Fruit fly (Drosophila melanogaster) whole organism, embryonic: Measurements from ENCODE around the gene Adgf-D.

Experiments
- Abd-B ChIP-seq: fragments of 200-800 bp; sonication (Bioruptor generic); optimal IDR thresholded peaks from 2 replicates; lab custom pipeline; 2018; ENCODE audit warnings: missing biosample characterization, mild to moderate bottlenecking, missing genetic modification characterization, moderate library complexity
- Asciz ChIP-seq: fragments of 200-800 bp; sonication (Bioruptor generic); optimal IDR thresholded peaks from 2 replicates; lab custom pipeline; 2017; ENCODE audit warnings: missing biosample characterization, mild to moderate bottlenecking, missing genetic modification characterization, missing genetic modification reagents
- Bdp1 ChIP-seq: fragments of 200-800 bp; sonication (Bioruptor generic); optimal IDR thresholded peaks from 3 replicates; lab custom pipeline; 2016; ENCODE audit warnings: missing biosample characterization, missing genetic modification characterization
- CG1233 ChIP-seq: fragments of 200-800 bp; sonication (Bioruptor generic); optimal IDR thresholded peaks from 4 replicates; lab custom pipeline; 2018; ENCODE audit warnings: missing biosample characterization, mild to moderate bottlenecking, missing genetic modification characterization
- CG12769 ChIP-seq: fragments of 200-800 bp; sonication (Bioruptor generic); optimal IDR thresholded peaks from 2 replicates; lab custom pipeline; 2019; ENCODE audit warnings: missing biosample characterization, mild to moderate bottlenecking, missing genetic modification characterization, moderate library complexity
- CG13287 ChIP-seq: fragments of 200-800 bp; sonication (Bioruptor generic); IDR thresholded peaks from 2 replicates; pipeline ENCODE4 v1.3.6; 2022; ENCODE audit warnings: missing biosample characterization, missing genetic modification characterization; ENCODE audit not compliant: partially characterized antibody
- CG13894 ChIP-seq: fragments of 200-800 bp; sonication (Bioruptor generic); optimal IDR thresholded peaks from 3 replicates; lab custom pipeline; 2018; ENCODE audit warnings: missing biosample characterization, mild to moderate bottlenecking, missing genetic modification characterization, moderate library complexity
- CG15269 ChIP-seq: fragments of 200-800 bp; sonication (Bioruptor generic); optimal IDR thresholded peaks from 2 replicates; lab custom pipeline; 2018; ENCODE audit warnings: missing biosample characterization, mild to moderate bottlenecking, missing genetic modification characterization, moderate library complexity
- CG1529 ChIP-seq: fragments of 200-800 bp; sonication (Bioruptor generic); optimal IDR thresholded peaks from 3 replicates; lab custom pipeline; 2018; ENCODE audit warnings: missing biosample characterization, missing genetic modification characterization
- CG15479 ChIP-seq: fragments of 200-800 bp; sonication (Bioruptor generic); optimal IDR thresholded peaks from 3 replicates; lab custom pipeline; 2019; ENCODE audit warnings: missing biosample characterization, mild to moderate bottlenecking, missing genetic modification characterization, moderate library complexity
- CG1602 ChIP-seq: fragments of 200-800 bp; sonication (Bioruptor generic); optimal IDR thresholded peaks from 3 replicates; lab custom pipeline; 2016; ENCODE audit warnings: missing biosample characterization, missing genetic modification characterization
- CG16813 ChIP-seq: fragments of 200-800 bp; sonication (Bioruptor generic); IDR thresholded peaks from 3 replicates; pipeline ENCODE4 v1.3.6; 2022; ENCODE audit warnings: missing biosample characterization, missing genetic modification characterization; ENCODE audit not compliant: partially characterized antibody
- CG17328 ChIP-seq: fragments of 200-800 bp; sonication (Bioruptor generic); IDR thresholded peaks from 2 replicates; pipeline ENCODE4 v1.3.6; 2022; ENCODE audit warnings: missing biosample characterization, missing genetic modification characterization
- CG2678 ChIP-seq: fragments of 200-800 bp; sonication (Bioruptor generic); optimal IDR thresholded peaks from 3 replicates; lab custom pipeline; 2019; ENCODE audit warnings: missing biosample characterization, mild to moderate bottlenecking, missing genetic modification characterization, moderate library complexity
- CG30431 ChIP-seq: fragments of 200-800 bp; sonication (Bioruptor generic); optimal IDR thresholded peaks from 2 replicates; lab custom pipeline; 2017; ENCODE audit warnings: missing biosample characterization, missing genetic modification characterization
- CG3281 ChIP-seq: fragments of 200-800 bp; sonication (Bioruptor generic); optimal IDR thresholded peaks from 3 replicates; lab custom pipeline; 2017; ENCODE audit warnings: missing biosample characterization, mild to moderate bottlenecking, missing genetic modification characterization
- CG5245 ChIP-seq: fragments of 200-800 bp; sonication (Bioruptor generic); optimal IDR thresholded peaks from 3 replicates; lab custom pipeline; 2016; ENCODE audit warnings: missing biosample characterization, missing genetic modification characterization
- CG7271 ChIP-seq: fragments of 200-800 bp; sonication (Bioruptor generic); optimal IDR thresholded peaks from 2 replicates; lab custom pipeline; 2018; ENCODE audit warnings: missing biosample characterization, mild to moderate bottlenecking, missing genetic modification characterization, moderate library complexity
- CG7745 ChIP-seq: fragments of 200-800 bp; sonication (Bioruptor generic); optimal IDR thresholded peaks from 2 replicates; lab custom pipeline; 2018; ENCODE audit warnings: missing biosample characterization, mild to moderate bottlenecking, missing genetic modification characterization, moderate library complexity
- CG7839 ChIP-seq: fragments of 200-800 bp; sonication (Bioruptor generic); optimal IDR thresholded peaks from 3 replicates; lab custom pipeline; 2018; ENCODE audit warnings: missing biosample characterization, mild to moderate bottlenecking, missing genetic modification characterization, moderate library complexity
- CG9797 ChIP-seq: fragments of 200-800 bp; sonication (Bioruptor generic); optimal IDR thresholded peaks from 3 replicates; lab custom pipeline; 2018; ENCODE audit warnings: missing biosample characterization, mild to moderate bottlenecking, missing genetic modification characterization
- Doc2 ChIP-seq: fragments of 200-800 bp; sonication (Bioruptor generic); IDR thresholded peaks from 2 replicates; pipeline ENCODE4 v1.3.6; 2022; ENCODE audit warnings: missing biosample characterization, missing genetic modification characterization
- Drgx ChIP-seq: fragments of 200-800 bp; sonication (Bioruptor generic); IDR thresholded peaks from 2 replicates; pipeline ENCODE4 v1.3.6; 2022; ENCODE audit warnings: missing biosample characterization, missing genetic modification characterization
- Eip74EF ChIP-seq, 2 experiments: fragments of 200-800 bp in 1 of 2; fragments of >200 bp in 1 of 2; sonication (Bioruptor generic) in 1 of 2; optimal IDR thresholded peaks; 2 replicates each; lab custom pipeline; 2017 to 2019; ENCODE audit warnings: missing biosample characterization in 2 of 2, missing genetic modification characterization in 2 of 2, mild to moderate bottlenecking in 1 of 2, moderate library complexity in 1 of 2
- HmgZ ChIP-seq: fragments of 200-800 bp; sonication (Bioruptor generic); optimal IDR thresholded peaks from 2 replicates; lab custom pipeline; 2018; ENCODE audit warnings: missing biosample characterization, mild to moderate bottlenecking, missing genetic modification characterization
- NfI ChIP-seq: fragments of 200-800 bp; sonication (Bioruptor generic); optimal IDR thresholded peaks from 3 replicates; lab custom pipeline; 2018; ENCODE audit warnings: missing biosample characterization, mild to moderate bottlenecking, missing genetic modification characterization, moderate library complexity
- Six4 ChIP-seq: fragments of 200-800 bp; sonication (Bioruptor generic); optimal IDR thresholded peaks from 2 replicates; lab custom pipeline; 2016; ENCODE audit warnings: missing biosample characterization, missing genetic modification characterization
- Sox102F ChIP-seq: fragments of 200-800 bp; sonication (Bioruptor generic); optimal IDR thresholded peaks from 2 replicates; lab custom pipeline; 2018; ENCODE audit warnings: missing biosample characterization, mild to moderate bottlenecking, missing genetic modification characterization, moderate library complexity
- Tbp ChIP-seq: fragments of >200 bp; optimal IDR thresholded peaks from 2 replicates; lab custom pipeline; 2018; ENCODE audit warnings: missing biosample characterization, missing genetic modification characterization
- Trl ChIP-seq, 3 experiments: fragments of >200 bp in 2 of 3; fragments of 200-800 bp in 1 of 3; sonication (Bioruptor generic) in 1 of 3; optimal IDR thresholded peaks; 2 replicates in 1 of 3; 3 replicates in 2 of 3; lab custom pipeline; 2016 to 2017; ENCODE audit warnings: missing biosample characterization in 1 of 3, missing genetic modification characterization in 1 of 3
- Usf ChIP-seq: fragments of 200-800 bp; sonication (Bioruptor generic); optimal IDR thresholded peaks from 2 replicates; lab custom pipeline; 2017; ENCODE audit warnings: missing genotype, missing biosample characterization, missing genetic modification characterization
- ap ChIP-seq: fragments of 200-800 bp; sonication (Bioruptor generic); IDR thresholded peaks from 2 replicates; pipeline ENCODE4 v1.3.6; 2022; ENCODE audit warnings: missing biosample characterization, missing genetic modification characterization
- cas ChIP-seq: fragments of 200-800 bp; sonication (Bioruptor generic); IDR thresholded peaks from 2 replicates; pipeline ENCODE4 v1.3.6; 2022; ENCODE audit warnings: missing biosample characterization, missing genetic modification characterization
- ci ChIP-seq: fragments of 200-800 bp; sonication (Bioruptor generic); IDR thresholded peaks from 3 replicates; pipeline ENCODE4 v1.3.6; 2022; ENCODE audit warnings: missing biosample characterization, missing genetic modification characterization
- crol ChIP-seq: fragments of 200-800 bp; sonication (Bioruptor generic); IDR thresholded peaks from 2 replicates; pipeline ENCODE4 v1.3.6; 2022; ENCODE audit warnings: missing biosample characterization, missing genetic modification characterization
- cwo ChIP-seq: fragments of 200-800 bp; sonication (Bioruptor generic); optimal IDR thresholded peaks from 3 replicates; lab custom pipeline; 2017; ENCODE audit warnings: missing biosample characterization, missing genetic modification characterization, mild to moderate bottlenecking, moderate library complexity, missing genetic modification reagents
- h ChIP-seq: fragments of >200 bp; optimal IDR thresholded peaks from 2 replicates; lab custom pipeline; 2017
- hkb ChIP-seq, 2 experiments: fragments of 200-800 bp in 1 of 2; fragments of >200 bp in 1 of 2; sonication (Bioruptor generic) in 1 of 2; IDR thresholded peaks in 1 of 2; optimal IDR thresholded peaks in 1 of 2; 2 replicates each; pipeline versions ENCODE4 v1.3.6 to Lab custom; 2017 to 2022; ENCODE audit warnings: missing biosample characterization in 1 of 2, missing genetic modification characterization in 1 of 2
- jing ChIP-seq: fragments of 200-800 bp; sonication (Bioruptor generic); optimal IDR thresholded peaks from 2 replicates; lab custom pipeline; 2018; ENCODE audit warnings: missing biosample characterization, mild to moderate bottlenecking, missing genetic modification characterization
- mam ChIP-seq: fragments of 200-800 bp; sonication (Bioruptor generic); optimal IDR thresholded peaks from 3 replicates; lab custom pipeline; 2016; ENCODE audit warnings: missing biosample characterization, missing genetic modification characterization
- nerfin-2 ChIP-seq: fragments of 200-800 bp; sonication (Bioruptor generic); IDR thresholded peaks from 2 replicates; pipeline ENCODE4 v1.3.6; 2022; ENCODE audit warnings: missing biosample characterization, missing genetic modification characterization; ENCODE audit not compliant: partially characterized antibody
- pita ChIP-seq: fragments of 200-800 bp; sonication (Bioruptor generic); optimal IDR thresholded peaks from 2 replicates; lab custom pipeline; 2017; ENCODE audit warnings: missing biosample characterization, mild to moderate bottlenecking, missing genetic modification characterization
- tup ChIP-seq: fragments of 200-800 bp; sonication (Bioruptor generic); optimal IDR thresholded peaks from 2 replicates; lab custom pipeline; 2016; ENCODE audit warnings: missing biosample characterization, mild to moderate bottlenecking, missing genetic modification characterization, moderate library complexity
- tx ChIP-seq: fragments of 200-800 bp; sonication (Bioruptor generic); optimal IDR thresholded peaks from 2 replicates; lab custom pipeline; 2016; ENCODE audit warnings: missing biosample characterization, missing genetic modification characterization
- unc-4 ChIP-seq: fragments of 200-800 bp; sonication (Bioruptor generic); IDR thresholded peaks from 2 replicates; pipeline ENCODE4 v1.3.6; 2022; ENCODE audit warnings: missing biosample characterization, missing genetic modification characterization; ENCODE audit not compliant: partially characterized antibody
- usp ChIP-seq: fragments of >200 bp; optimal IDR thresholded peaks from 2 replicates; lab custom pipeline; 2017; ENCODE audit warnings: missing biosample characterization, missing genetic modification characterization
- wek ChIP-seq: fragments of 200-800 bp; sonication (Bioruptor generic); optimal IDR thresholded peaks from 3 replicates; lab custom pipeline; 2018; ENCODE audit warnings: missing biosample characterization, mild to moderate bottlenecking, missing genetic modification characterization, moderate library complexity

Gene Adgf-D

dm6 chr3R:13686371-13687211, 18.6 kb downstream of the Adgf-D start, which contains the start of gene omd (continued):
- no peak for TF ChIP-seq CG9797 (GFP tag; lab: Kevin White, UChicago)
- TF ChIP-seq Drgx: 0 out of 2 replicates have a peak, but pooled peaks have one; percentile 12
- TF ChIP-seq cwo (GFP tag; lab: Kevin White, UChicago): peak; percentile 61
- TF ChIP-seq Doc2 (GFP tag; lab: Robert Waterston, UW): no peak
- no peak for TF ChIP-seq nerfin-2
- TF ChIP-seq CG30431 (GFP tag; lab: Kevin White, UChicago): peak; percentile 48
- TF ChIP-seq ci (GFP tag; lab: Robert Waterston, UW): peak; percentile 78; the same call in 2 of the 3 replicates
- peak; percentile 40 for TF ChIP-seq tx (GFP tag; lab: Kevin White, UChicago)
- peak; percentile 33 for TF ChIP-seq CG5245
- TF ChIP-seq Trl (optimal IDR thresholded peaks at IDR 0.05; lab: Kevin White, UChicago): peak in 1 of 2 experiments; percentile 50
- TF ChIP-seq Trl (GFP tag; optimal IDR thresholded peaks at IDR 0.05; lab: Kevin White, UChicago): peak; percentile 76
- no peak for TF ChIP-seq unc-4
- TF ChIP-seq h (lab: Kevin White, UChicago): no peak
- no peak for TF ChIP-seq jing
- 0 out of 2 replicates have a peak, but pooled peaks have one; percentile 23 for TF ChIP-seq CG13287 (GFP tag; lab: Robert Waterston, UW)
- TF ChIP-seq CG3281 (GFP tag; lab: Kevin White, UChicago): peak; percentile 73
- TF ChIP-seq CG12769 (tag; lab: Kevin White, UChicago): no peak
- TF ChIP-seq Eip74EF (GFP tag; optimal IDR thresholded peaks at IDR 0.05; lab: Kevin White, UChicago): peak in 1 of 2 experiments; percentile 45
- TF ChIP-seq Asciz (GFP tag; lab: Kevin White, UChicago): peak; percentile 66
- no peak for TF ChIP-seq usp (GFP tag; lab: Kevin White, UChicago)
- peak; percentile 80 for TF ChIP-seq wek (GFP tag; lab: Kevin White, UChicago)
- peak; percentile 71 for TF ChIP-seq HmgZ (tag; lab: Kevin White, UChicago)
- peak; percentile 14 for TF ChIP-seq Bdp1 (GFP tag; lab: Kevin White, UChicago)
- TF ChIP-seq CG15479 (GFP tag; lab: Kevin White, UChicago): peak; percentile 15
- peak; percentile 19 for TF ChIP-seq CG1602 (GFP tag; lab: Kevin White, UChicago)
- peak; percentile 57 for TF ChIP-seq CG1233 (GFP tag; lab: Kevin White, UChicago)
- TF ChIP-seq NfI: no peak
- TF ChIP-seq Abd-B: no peak
- TF ChIP-seq tup: peak; percentile 6
- TF ChIP-seq mam (GFP tag; lab: Kevin White, UChicago): no peak
- no peak for TF ChIP-seq CG7839 (tag; lab: Kevin White, UChicago)
- TF ChIP-seq CG13894 (tag; lab: Kevin White, UChicago): no peak
- TF ChIP-seq crol: peak; percentile 75
- TF ChIP-seq Tbp (GFP tag; lab: Kevin White, UChicago): no peak
- no peak for TF ChIP-seq CG7745 (tag; lab: Kevin White, UChicago)
- TF ChIP-seq Six4: no peak
- no peak for TF ChIP-seq CG2678 (tag; lab: Kevin White, UChicago)
- TF ChIP-seq CG15269: no peak
- no peak for TF ChIP-seq CG7271 (tag; lab: Kevin White, UChicago)
- TF ChIP-seq pita (GFP tag; lab: Kevin White, UChicago): no peak
- no peak for TF ChIP-seq hkb (optimal IDR thresholded peaks at IDR 0.05; lab: Kevin White, UChicago)
- TF ChIP-seq hkb (GFP tag; IDR thresholded peaks at IDR 0.05; lab: Robert Waterston, UW): peak; percentile 77
- TF ChIP-seq cas: no peak
- TF ChIP-seq Usf: peak; percentile 24
- peak; percentile 60 for TF ChIP-seq CG1529
- peak; percentile 61 for TF ChIP-seq ap (GFP tag; lab: Robert Waterston, UW)
- peak; percentile 19 for TF ChIP-seq Sox102F (GFP tag; lab: Kevin White, UChicago)
- 0 out of 3 replicates have a peak, but pooled peaks have one; percentile 14 for TF ChIP-seq CG16813 (GFP tag; lab: Robert Waterston, UW)
- TF ChIP-seq CG17328: peak; percentile 51
